Fruit fly (Drosophila melanogaster) whole organism: Measurements from ENCODE around the gene MtnB.

Experiments used
- CG8478 ChIP-seq: fragments of >200 bp; optimal IDR thresholded peaks from 2 replicates; lab custom pipeline; 2018; ENCODE audit warnings: inconsistent platforms
- Dll ChIP-seq: fragments of >200 bp; optimal IDR thresholded peaks from 2 replicates; lab custom pipeline; 2017
- pan ChIP-seq: fragments of >200 bp; optimal IDR thresholded peaks from 2 replicates; lab custom pipeline; 2017
- psq ChIP-seq: fragments of >200 bp; optimal IDR thresholded peaks from 2 replicates; lab custom pipeline; 2017

- TF ChIP-seq CG8478 (lab: Kevin White, UChicago) (no peak), psq (lab: Kevin White, UChicago) (no peak), pan (lab: Kevin White, UChicago) (no peak), Dll (no peak)
Observed at dm6 chr3R:20503646-20504045, at the start of gene MtnB.
